Fruit fly (Drosophila melanogaster) whole organism, wandering third instar larva: Measurements from ENCODE around the gene CG10226.
A peak's percentile ranks its signal among the peaks of the same experiment; 100 is the strongest.

ENCODE experiments used
- Abd-B ChIP-seq: fragments of >200 bp; optimal IDR thresholded peaks from 2 replicates; lab custom pipeline; 2017; ENCODE audit warnings: missing biosample characterization, missing genetic modification characterization
- CrebA ChIP-seq: fragments of 200-800 bp; sonication (Bioruptor generic); optimal IDR thresholded peaks from 2 replicates; lab custom pipeline; 2016; ENCODE audit warnings: missing biosample characterization, mild to moderate bottlenecking, missing genetic modification characterization, borderline replicate concordance
- Dfd ChIP-seq: fragments of >200 bp; optimal IDR thresholded peaks from 2 replicates; lab custom pipeline; 2017; ENCODE audit warnings: missing biosample characterization, missing genetic modification characterization
- Dif ChIP-seq: fragments of 200-275, 200-300 bp; sonication (Bioruptor generic); optimal IDR thresholded peaks from 2 replicates; lab custom pipeline; 2018; ENCODE audit warnings: missing biosample characterization, missing genetic modification characterization; ENCODE audit not compliant: partially characterized antibody
- GATAd ChIP-seq: sonication (Bioruptor generic); optimal IDR thresholded peaks from 2 replicates; lab custom pipeline; 2016; ENCODE audit warnings: missing biosample characterization, missing genetic modification characterization
- HLH106 ChIP-seq: fragments of 200-800 bp; optimal IDR thresholded peaks from 3 replicates; lab custom pipeline; 2019; ENCODE audit warnings: missing biosample characterization, mild to moderate bottlenecking, missing genetic modification characterization, moderate library complexity
- Hnf4 ChIP-seq: fragments of 200-800 bp; sonication (Bioruptor generic); optimal IDR thresholded peaks from 2 replicates; lab custom pipeline; 2016; ENCODE audit warnings: missing biosample characterization, mild to moderate bottlenecking, missing genetic modification characterization
- Hr78 ChIP-seq: fragments of >200 bp; optimal IDR thresholded peaks from 2 replicates; lab custom pipeline; 2017; ENCODE audit warnings: missing biosample characterization, missing genetic modification characterization
- Hr83 ChIP-seq: fragments of 200-300 bp; sonication (Bioruptor generic); optimal IDR thresholded peaks from 2 replicates; lab custom pipeline; 2016; ENCODE audit warnings: missing biosample characterization, mild to moderate bottlenecking, missing genetic modification characterization, moderate library complexity; ENCODE audit not compliant: poor library complexity, severe bottlenecking
- Jra ChIP-seq: sonication (Bioruptor generic); optimal IDR thresholded peaks from 2 replicates; lab custom pipeline; 2016; ENCODE audit warnings: missing biosample characterization, missing genetic modification characterization
- Myc ChIP-seq: fragments of >200 bp; optimal IDR thresholded peaks from 2 replicates; lab custom pipeline; 2017
- N ChIP-seq: fragments of >200 bp; optimal IDR thresholded peaks from 2 replicates; lab custom pipeline; 2018; ENCODE audit warnings: missing biosample characterization, missing external identifiers, missing genetic modification characterization
- OdsH ChIP-seq: fragments of 200-800 bp; sonication (Bioruptor generic); optimal IDR thresholded peaks from 2 replicates; lab custom pipeline; 2016; ENCODE audit warnings: missing biosample characterization, mild to moderate bottlenecking, missing genetic modification characterization
- Rel ChIP-seq, 2 experiments: fragments of 200-800 bp; sonication (Bioruptor generic) in 1 of 2; optimal IDR thresholded peaks; 2 replicates in 1 of 2; 3 replicates in 1 of 2; lab custom pipeline; 2016 to 2019; ENCODE audit warnings: mild to moderate bottlenecking in 2 of 2, missing biosample characterization in 2 of 2, missing genetic modification characterization in 2 of 2, moderate library complexity in 1 of 2
- Sp1 ChIP-seq: fragments of 200-800 bp; sonication (Bioruptor generic); optimal IDR thresholded peaks from 3 replicates; lab custom pipeline; 2019; ENCODE audit warnings: missing biosample characterization, mild to moderate bottlenecking, missing genetic modification characterization, moderate library complexity
- Vsx2 ChIP-seq: fragments of 200-300, 225-300 bp; sonication (Bioruptor generic); optimal IDR thresholded peaks from 2 replicates; lab custom pipeline; 2018; ENCODE audit warnings: missing biosample characterization, missing genetic modification characterization; ENCODE audit not compliant: partially characterized antibody
- br ChIP-seq: fragments of 200-800 bp; sonication (Bioruptor generic); optimal IDR thresholded peaks from 2 replicates; lab custom pipeline; 2016; ENCODE audit warnings: missing biosample characterization, missing genetic modification characterization
- brk ChIP-seq: fragments of 200-800 bp; sonication (Bioruptor generic); optimal IDR thresholded peaks from 2 replicates; lab custom pipeline; 2016; ENCODE audit warnings: missing biosample characterization, mild to moderate bottlenecking, missing genetic modification characterization
- dl ChIP-seq, 2 experiments: fragments of 175-275, 200-275 bp in 1 of 2; fragments of 200-275 bp in 1 of 2; sonication (Bioruptor generic); optimal IDR thresholded peaks; lab custom pipeline; 2018; ENCODE audit warnings: mild to moderate bottlenecking in 2 of 2, missing biosample characterization in 2 of 2, missing genetic modification characterization in 2 of 2, moderate library complexity in 2 of 2; ENCODE audit not compliant: partially characterized antibody in 2 of 2, insufficient read depth in 1 of 2
- dmrt93B ChIP-seq: fragments of 200-800 bp; sonication (Bioruptor generic); optimal IDR thresholded peaks from 2 replicates; lab custom pipeline; 2018; ENCODE audit warnings: missing biosample characterization, mild to moderate bottlenecking, missing genetic modification characterization
- dsf ChIP-seq: sonication (Bioruptor generic); optimal IDR thresholded peaks from 2 replicates; lab custom pipeline; 2016; ENCODE audit warnings: missing biosample characterization, missing genetic modification characterization, borderline replicate concordance
- ey ChIP-seq: fragments of 200-800 bp; sonication (Bioruptor generic); optimal IDR thresholded peaks from 2 replicates; lab custom pipeline; 2016; ENCODE audit warnings: missing biosample characterization, missing genetic modification characterization
- foxo ChIP-seq, 2 experiments: fragments of 200-800 bp; sonication (Bioruptor generic); optimal IDR thresholded peaks; 2 replicates in 1 of 2; 3 replicates in 1 of 2; lab custom pipeline; 2016 to 2017; ENCODE audit warnings: missing biosample characterization in 2 of 2, missing genetic modification characterization in 2 of 2
- fru ChIP-seq: fragments of 200-800 bp; sonication (Bioruptor generic); optimal IDR thresholded peaks from 3 replicates; lab custom pipeline; 2016; ENCODE audit warnings: missing biosample characterization, mild to moderate bottlenecking, missing genetic modification characterization
- h ChIP-seq: fragments of 200-800 bp; sonication (Bioruptor generic); optimal IDR thresholded peaks from 3 replicates; lab custom pipeline; 2016; ENCODE audit warnings: missing biosample characterization, mild to moderate bottlenecking, missing genetic modification characterization
- jim ChIP-seq: fragments of 175-275, 200-325 bp; sonication (Bioruptor generic); optimal IDR thresholded peaks from 2 replicates; lab custom pipeline; 2016; ENCODE audit warnings: missing biosample characterization, mild to moderate bottlenecking, missing genetic modification characterization
- lola ChIP-seq: fragments of >200 bp; optimal IDR thresholded peaks from 2 replicates; lab custom pipeline; 2017; ENCODE audit warnings: missing biosample characterization, missing genetic modification characterization
- pan ChIP-seq: fragments of >200 bp; optimal IDR thresholded peaks from 2 replicates; lab custom pipeline; 2017
- psq ChIP-seq: fragments of 200-800 bp; sonication (Bioruptor generic); optimal IDR thresholded peaks from 3 replicates; lab custom pipeline; 2017; ENCODE audit warnings: missing biosample characterization, mild to moderate bottlenecking, missing genetic modification characterization, moderate library complexity
- rgr ChIP-seq: fragments of 200-800 bp; sonication (Bioruptor generic); optimal IDR thresholded peaks from 3 replicates; lab custom pipeline; 2016; ENCODE audit warnings: missing biosample characterization, mild to moderate bottlenecking, missing genetic modification characterization
- sage ChIP-seq: fragments of 200-800 bp; sonication (Bioruptor generic); optimal IDR thresholded peaks from 2 replicates; lab custom pipeline; 2016; ENCODE audit warnings: missing biosample characterization, mild to moderate bottlenecking, missing genetic modification characterization
- sv ChIP-seq: fragments of 200-800 bp; sonication (Bioruptor generic); optimal IDR thresholded peaks from 3 replicates; lab custom pipeline; 2016; ENCODE audit warnings: missing biosample characterization, missing genetic modification characterization
- tai ChIP-seq: sonication (Bioruptor generic); optimal IDR thresholded peaks from 2 replicates; lab custom pipeline; 2016; ENCODE audit warnings: missing biosample characterization, missing genetic modification characterization
- usp ChIP-seq: fragments of >200 bp; optimal IDR thresholded peaks from 2 replicates; lab custom pipeline; 2017; ENCODE audit warnings: missing biosample characterization, missing genetic modification characterization
- woc ChIP-seq: sonication (Bioruptor generic); optimal IDR thresholded peaks from 2 replicates; lab custom pipeline; 2016; ENCODE audit warnings: missing biosample characterization, mild to moderate bottlenecking, missing genetic modification characterization

The CG10226 gene

dm6 chr3L:6217806-6218205 is 22.1 kb downstream of the CG10226 start, which contains the start of gene LanA:
LanA (minus strand) TSS chr3L:6218022.
- TF ChIP-seq Hr78 (no peak), usp (no peak), foxo (GFP tag; optimal IDR thresholded peaks at IDR 0.05; lab: Kevin White, UChicago) (no peak), h (GFP tag; lab: Kevin White, UChicago) (no peak), GATAd (GFP tag; lab: Kevin White, UChicago) (no peak), Sp1 (GFP tag; lab: Kevin White, UChicago) (peak; percentile 6), Dif (GFP tag; lab: Kevin White, UChicago) (peak; percentile 52), fru (no peak), Abd-B (no peak), Hr83 (peak; percentile 16), dsf (no peak), Vsx2 (GFP tag; lab: Kevin White, UChicago) (peak; percentile 22), jim (no peak), CrebA (GFP tag; lab: Kevin White, UChicago) (no peak), HLH106 (tag; lab: Kevin White, UChicago) (peak; percentile 8), Rel (GFP tag; optimal IDR thresholded peaks at IDR 0.05; lab: Kevin White, UChicago) (no peak), Rel (tag; optimal IDR thresholded peaks at IDR 0.05; lab: Kevin White, UChicago) (peak; percentile 45), pan (no peak), OdsH (GFP tag; lab: Kevin White, UChicago) (no peak), Jra (GFP tag; lab: Kevin White, UChicago) (no peak), rgr (no peak), lola (GFP tag; lab: Kevin White, UChicago) (no peak)
- TF ChIP-seq, all 38 proteins: peak for 6

dm6 chr3L:6217212-6217611 is 22.7 kb downstream of the CG10226 start:
- TF ChIP-seq dsf = no peak
- TF ChIP-seq sv (GFP tag; lab: Kevin White, UChicago) = no peak
- no peak for TF ChIP-seq N (GFP tag; lab: Kevin White, UChicago)
- peak; percentile 43 for TF ChIP-seq HLH106 (tag; lab: Kevin White, UChicago)
- TF ChIP-seq Abd-B = no peak
- TF ChIP-seq Jra (GFP tag; lab: Kevin White, UChicago) = no peak
- no peak for TF ChIP-seq dl (GFP tag; optimal IDR thresholded peaks at IDR 0.05; lab: Kevin White, UChicago; ENCODE audit: insufficient read depth in 1 of 2, partially characterized antibody in 2 of 2)
- TF ChIP-seq foxo (GFP tag; optimal IDR thresholded peaks at IDR 0.05; lab: Kevin White, UChicago) = peak in 1 of 2 experiments; percentile 71
- peak; percentile 26 for TF ChIP-seq br
- TF ChIP-seq usp = no peak
- TF ChIP-seq Hr83 = no peak
- no peak for TF ChIP-seq Dif (GFP tag; lab: Kevin White, UChicago)
- TF ChIP-seq dmrt93B (GFP tag; lab: Kevin White, UChicago) = no peak
- TF ChIP-seq jim = no peak
- TF ChIP-seq OdsH (GFP tag; lab: Kevin White, UChicago) = peak; percentile 72
- peak; percentile 79 for TF ChIP-seq fru
- TF ChIP-seq Hnf4 = peak; percentile 55
- TF ChIP-seq psq (GFP tag; lab: Kevin White, UChicago) = peak; percentile 11
- no peak for TF ChIP-seq Vsx2 (GFP tag; lab: Kevin White, UChicago)
- no peak for TF ChIP-seq Myc (lab: Kevin White, UChicago)
- TF ChIP-seq tai = no peak
- TF ChIP-seq rgr = peak; percentile 67
- TF ChIP-seq h (GFP tag; lab: Kevin White, UChicago) = peak; percentile 69
- TF ChIP-seq ey (GFP tag; lab: Kevin White, UChicago) = peak; percentile 68
- TF ChIP-seq woc (GFP tag; lab: Kevin White, UChicago) = peak; percentile 58
- TF ChIP-seq Dfd = no peak
- no peak for TF ChIP-seq Rel (GFP tag; optimal IDR thresholded peaks at IDR 0.05; lab: Kevin White, UChicago)
- TF ChIP-seq Rel (tag; optimal IDR thresholded peaks at IDR 0.05; lab: Kevin White, UChicago) = no peak
- no peak for TF ChIP-seq GATAd (GFP tag; lab: Kevin White, UChicago)
- TF ChIP-seq sage (GFP tag; lab: Kevin White, UChicago) = no peak
- no peak for TF ChIP-seq brk (GFP tag; lab: Kevin White, UChicago)
- TF ChIP-seq Sp1 (GFP tag; lab: Kevin White, UChicago) = peak; percentile 47
- no peak for TF ChIP-seq CrebA (GFP tag; lab: Kevin White, UChicago)

DNA sequence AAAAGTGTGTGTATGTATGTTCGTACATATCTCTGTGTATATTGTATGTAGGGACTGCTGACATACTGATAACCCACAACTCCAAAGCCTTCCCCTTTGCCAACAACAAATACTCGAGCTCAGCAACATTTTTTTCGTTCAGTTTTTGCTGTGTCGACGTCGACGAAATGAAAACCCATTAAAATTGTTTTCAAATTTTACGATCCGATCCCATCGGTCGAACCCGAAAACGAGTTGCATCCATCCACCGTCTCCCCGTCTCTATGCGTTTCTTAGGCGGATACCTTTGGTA is 23.1 kb downstream of the CG10226 start:
- TF ChIP-seq GATAd (GFP tag; lab: Kevin White, UChicago) = no peak
- no peak for TF ChIP-seq N (GFP tag; lab: Kevin White, UChicago)
- peak; percentile 7 for TF ChIP-seq psq (GFP tag; lab: Kevin White, UChicago)
